Fruit fly (Drosophila melanogaster): ENCODE results near the gene tzn.

The tzn gene

dm6 chr3L:20848572-20848971, 50.1 kb downstream of the tzn start:
- TF ChIP-seq Eip78C (GFP tag) (no peak), fd59A (GFP tag; optimal IDR thresholded peaks at IDR 0.05) (no peak), dsx (GFP tag; optimal IDR thresholded peaks at IDR 0.05; ENCODE audit: poor library complexity, severe bottlenecking) (no peak), lz (GFP tag; optimal IDR thresholded peaks at IDR 0.05) (no peak), dac (GFP tag; optimal IDR thresholded peaks at IDR 0.05) (no peak), CG8119 (GFP tag; IDR thresholded peaks at IDR 0.05) (no peak), Sox15 (GFP tag; optimal IDR thresholded peaks at IDR 0.05) (no peak)
